Worm (Caenorhabditis elegans) whole organism, mixed stage, embryonic: Measurements from ENCODE around the gene Y51A2B.2.

Experiments
- M03D4.4 ChIP-seq: sonication (generic microtip); optimal IDR thresholded peaks from 2 replicates; lab custom pipeline; 2017; ENCODE audit warnings: mild to moderate bottlenecking, missing genetic modification characterization, missing compliant biosample characterization
- bed-3 ChIP-seq: fragments of 200-800 bp; sonication (Bioruptor generic); optimal IDR thresholded peaks from 3 replicates; lab custom pipeline; 2018; ENCODE audit warnings: mild to moderate bottlenecking, missing genetic modification characterization, moderate library complexity, missing compliant biosample characterization
- blmp-1 ChIP-seq: fragments of 150-350 bp; optimal IDR thresholded peaks from 2 replicates; lab custom pipeline; 2014; ENCODE audit warnings: missing biosample characterization, missing genetic modification characterization
- ceh-39 ChIP-seq: fragments of 150-350 bp; optimal IDR thresholded peaks from 2 replicates; lab custom pipeline; 2014; ENCODE audit warnings: missing biosample characterization, missing genetic modification characterization
- ceh-43 ChIP-seq: fragments of 200-800 bp; sonication (Bioruptor generic); optimal IDR thresholded peaks from 2 replicates; lab custom pipeline; 2018; ENCODE audit warnings: mild to moderate bottlenecking, missing genetic modification characterization, moderate library complexity, missing compliant biosample characterization
- ceh-83 ChIP-seq: fragments of 200-800 bp; sonication (Bioruptor generic); optimal IDR thresholded peaks from 2 replicates; lab custom pipeline; 2018; ENCODE audit warnings: mild to moderate bottlenecking, missing genetic modification characterization, missing compliant biosample characterization
- ces-1 ChIP-seq: fragments of 150-350 bp; optimal IDR thresholded peaks from 2 replicates; lab custom pipeline; 2014; ENCODE audit warnings: missing biosample characterization, missing genetic modification reagents, missing genetic modification characterization
- cnd-1 ChIP-seq: fragments of 200-800 bp; sonication (Bioruptor generic); optimal IDR thresholded peaks from 2 replicates; lab custom pipeline; 2018; ENCODE audit warnings: mild to moderate bottlenecking, missing genetic modification characterization, missing compliant biosample characterization
- elt-1 ChIP-seq: sonication (generic microtip); optimal IDR thresholded peaks from 2 replicates; lab custom pipeline; 2017; ENCODE audit warnings: missing genetic modification characterization, mild to moderate bottlenecking, missing compliant biosample characterization, antibody characterized with exemption, moderate library complexity, borderline replicate concordance; ENCODE audit not compliant: insufficient read depth
- elt-3 ChIP-seq: fragments of 150-350 bp; optimal IDR thresholded peaks from 2 replicates; lab custom pipeline; 2014; ENCODE audit warnings: missing biosample characterization, missing genetic modification characterization
- flh-1 ChIP-seq: fragments of 200-800 bp; sonication (Bioruptor generic); optimal IDR thresholded peaks from 2 replicates; lab custom pipeline; 2018; ENCODE audit warnings: mild to moderate bottlenecking, missing genetic modification characterization, moderate library complexity, missing compliant biosample characterization
- hlh-1 ChIP-seq: fragments of 150-350 bp; optimal IDR thresholded peaks from 2 replicates; lab custom pipeline; 2014; ENCODE audit warnings: missing biosample characterization, missing genetic modification reagents, missing genetic modification characterization
- lin-32 ChIP-seq: fragments of 200-800 bp; sonication (Bioruptor generic); optimal IDR thresholded peaks from 2 replicates; lab custom pipeline; 2018; ENCODE audit warnings: mild to moderate bottlenecking, missing genetic modification characterization, missing compliant biosample characterization
- lsy-2 ChIP-seq: fragments of 150-350 bp; optimal IDR thresholded peaks from 2 replicates; lab custom pipeline; 2014; ENCODE audit warnings: missing biosample characterization, missing genetic modification characterization
- mab-5 ChIP-seq: fragments of 150-350 bp; optimal IDR thresholded peaks from 2 replicates; lab custom pipeline; 2014; ENCODE audit warnings: missing biosample characterization, missing genetic modification characterization
- mep-1 ChIP-seq: fragments of 150-350 bp; optimal IDR thresholded peaks from 2 replicates; lab custom pipeline; 2017; ENCODE audit warnings: missing biosample characterization, missing genetic modification reagents, missing genetic modification characterization, inconsistent platforms
- mls-2 ChIP-seq: sonication (generic microtip); optimal IDR thresholded peaks from 2 replicates; lab custom pipeline; 2016; ENCODE audit warnings: mild to moderate bottlenecking, missing genetic modification characterization, moderate library complexity, missing compliant biosample characterization
- nhr-12 ChIP-seq: fragments of 150-350 bp; optimal IDR thresholded peaks from 2 replicates; lab custom pipeline; 2014; ENCODE audit warnings: missing biosample characterization, missing genetic modification characterization
- nhr-237 ChIP-seq: fragments of 150-350 bp; optimal IDR thresholded peaks from 2 replicates; lab custom pipeline; 2014; ENCODE audit warnings: missing biosample characterization, missing genetic modification characterization
- nhr-28 ChIP-seq: fragments of 150-350 bp; optimal IDR thresholded peaks from 2 replicates; lab custom pipeline; 2014; ENCODE audit warnings: missing biosample characterization, missing genetic modification characterization
- pha-4 ChIP-seq: fragments of 150-350 bp; optimal IDR thresholded peaks from 2 replicates; lab custom pipeline; 2018; ENCODE audit warnings: missing biosample characterization, missing genetic modification reagents, missing genetic modification characterization
- sem-2 ChIP-seq: fragments of 200-800 bp; sonication (Bioruptor generic); optimal IDR thresholded peaks from 2 replicates; lab custom pipeline; 2018; ENCODE audit warnings: mild to moderate bottlenecking, missing genetic modification characterization, missing compliant biosample characterization
- sptf-1 ChIP-seq: sonication (generic microtip); optimal IDR thresholded peaks from 2 replicates; lab custom pipeline; 2017; ENCODE audit warnings: mild to moderate bottlenecking, missing genetic modification characterization, moderate library complexity, missing compliant biosample characterization
- tbx-8 ChIP-seq: fragments of 200-800 bp; sonication (Bioruptor generic); optimal IDR thresholded peaks from 2 replicates; lab custom pipeline; 2018; ENCODE audit warnings: mild to moderate bottlenecking, missing genetic modification characterization, moderate library complexity, missing compliant biosample characterization
- unc-120 ChIP-seq: sonication (generic microtip); optimal IDR thresholded peaks from 2 replicates; lab custom pipeline; 2017; ENCODE audit warnings: missing genetic modification characterization, missing compliant biosample characterization; ENCODE audit not compliant: poor library complexity, severe bottlenecking
- unc-39 ChIP-seq: fragments of 150-350 bp; optimal IDR thresholded peaks from 2 replicates; lab custom pipeline; 2014; ENCODE audit warnings: missing biosample characterization, missing genetic modification characterization
- zip-8 ChIP-seq: fragments of 150-350 bp; optimal IDR thresholded peaks from 2 replicates; lab custom pipeline; 2014; ENCODE audit warnings: missing biosample characterization, missing genetic modification characterization
- ztf-11 ChIP-seq: fragments of 150-350 bp; optimal IDR thresholded peaks from 2 replicates; lab custom pipeline; 2014; ENCODE audit warnings: missing biosample characterization, missing genetic modification characterization

The Y51A2B.2 gene

DNA sequence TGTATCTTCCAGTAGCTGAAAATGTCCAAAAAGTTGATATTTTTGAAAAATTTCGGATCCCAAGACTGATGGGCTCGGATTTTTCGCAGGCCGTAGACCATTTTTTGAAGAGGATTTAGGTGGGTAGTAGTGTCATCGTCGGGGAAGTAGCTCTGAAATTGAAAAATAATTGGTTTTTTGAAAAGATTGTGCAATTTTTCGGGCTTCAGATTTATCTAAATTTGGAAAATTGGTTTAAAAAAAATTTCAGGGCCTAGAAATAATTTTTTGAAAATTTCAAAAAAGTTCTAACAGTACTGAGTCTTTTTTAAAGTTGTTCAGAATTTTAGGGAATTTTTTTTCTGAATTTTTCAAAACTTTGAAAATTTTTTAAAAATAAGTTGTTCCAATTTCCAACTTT is 8.3 kb downstream of the Y51A2B.2 start, which contains the start of gene nhr-288:
nhr-288 (minus strand) TSS at position 101 of the 400 bp plus-strand sequence.
- TF ChIP-seq nhr-12 (no peak), mls-2 (tag; lab: Kevin White, UChicago) (no peak), mab-5 (tag; lab: Kevin White, UChicago) (no peak), ceh-83 (no peak), cnd-1 (tag; lab: Kevin White, UChicago) (no peak), M03D4.4 (tag; lab: Kevin White, UChicago) (no peak), tbx-8 (GFP tag; lab: Kevin White, UChicago) (no peak), unc-39 (tag; lab: Kevin White, UChicago) (no peak), ceh-39 (tag; lab: Kevin White, UChicago) (no peak), lin-32 (GFP tag; lab: Kevin White, UChicago) (no peak)
- TF ChIP-seq, all 35 proteins: peak for 0

DNA sequence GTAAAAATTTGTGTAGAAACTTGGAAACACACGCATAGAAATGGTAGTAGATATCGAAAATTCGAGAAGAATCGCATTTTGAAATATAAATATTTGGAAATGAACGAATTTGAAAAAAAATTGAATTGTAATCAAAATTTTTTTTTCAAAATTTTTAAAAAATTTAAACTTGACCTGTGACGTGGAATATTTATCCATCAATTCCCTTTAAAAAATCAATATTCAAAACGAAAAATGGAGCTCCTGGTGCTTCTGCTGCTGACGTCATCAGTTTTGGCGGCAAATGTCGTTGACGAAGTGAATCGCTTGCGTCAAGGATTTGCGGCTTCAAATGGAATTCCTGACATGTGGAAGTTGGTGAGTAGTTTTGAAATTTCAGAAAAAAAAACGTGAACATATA is 14.8 kb downstream of the Y51A2B.2 start, which contains the start of the genes Y51A2B.4 and Y51A2B.5:
Y51A2B.4 (minus strand) TSS at position 101 of the 400 bp plus-strand sequence.
Y51A2B.5 (plus strand) TSS at position 232 of the 400 bp plus-strand sequence.
- TF ChIP-seq unc-120 (tag; lab: Kevin White, UChicago) (no peak), ceh-83 (no peak), ceh-43 (GFP tag; lab: Kevin White, UChicago) (no peak), pha-4 (tag; lab: Kevin White, UChicago) (no peak), nhr-28 (tag; lab: Kevin White, UChicago) (no peak), tbx-8 (GFP tag; lab: Kevin White, UChicago) (no peak), lin-32 (GFP tag; lab: Kevin White, UChicago) (no peak)

DNA sequence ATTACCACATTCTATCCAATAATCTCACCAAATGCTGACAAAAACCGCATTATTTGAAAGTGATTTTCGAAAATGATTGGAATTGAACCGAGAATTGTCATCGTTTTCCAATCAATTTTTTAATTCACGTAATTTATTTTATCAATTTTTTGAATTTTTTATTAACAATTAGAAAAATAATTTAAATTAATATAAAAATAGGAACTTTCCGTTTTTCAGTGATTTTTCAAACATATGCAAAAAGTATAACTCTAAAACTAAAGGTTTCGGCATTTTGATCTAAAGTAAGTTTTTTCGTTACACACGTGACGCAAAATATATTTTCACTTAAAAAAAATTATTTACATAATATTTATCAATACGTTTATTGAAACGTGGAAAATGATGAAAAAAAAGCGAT is 19.9 kb downstream of the Y51A2B.2 start, which contains the start of gene Y51A2B.6:
Y51A2B.6 (minus strand) TSS at position 101 of the 400 bp plus-strand sequence.
- TF ChIP-seq ces-1 (GFP tag; lab: Kevin White, UChicago) (no peak), pha-4 (tag; lab: Kevin White, UChicago) (no peak)

DNA sequence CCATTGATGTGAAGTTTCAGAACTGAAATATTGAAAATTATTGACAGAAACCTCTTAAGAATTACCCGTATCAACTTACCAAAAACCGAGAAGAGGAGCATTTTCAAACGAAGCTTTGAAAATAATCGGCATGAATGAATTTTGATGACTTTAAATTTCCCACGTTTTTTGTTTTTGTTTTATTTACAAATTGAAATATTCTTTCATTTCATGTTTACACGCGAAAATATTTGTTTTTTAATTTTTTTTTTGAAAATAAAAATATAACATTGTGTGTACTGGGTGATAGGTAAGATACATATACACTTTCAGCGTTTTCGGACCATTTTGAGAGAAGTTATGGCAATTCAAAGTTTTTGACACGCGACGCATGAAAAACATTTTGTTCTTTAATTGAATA is 21.4 kb downstream of the Y51A2B.2 start, which contains the start of gene Y51A2B.9:
Y51A2B.9 (minus strand) TSS at position 101 of the 400 bp plus-strand sequence.
- TF ChIP-seq elt-3 (tag; lab: Kevin White, UChicago) (no peak), blmp-1 (tag; lab: Kevin White, UChicago) (no peak), sem-2 (GFP tag; lab: Kevin White, UChicago) (no peak), hlh-1 (no peak), mls-2 (tag; lab: Kevin White, UChicago) (no peak), sptf-1 (tag; lab: Kevin White, UChicago) (no peak), mab-5 (tag; lab: Kevin White, UChicago) (no peak), flh-1 (GFP tag; lab: Kevin White, UChicago) (no peak)

DNA sequence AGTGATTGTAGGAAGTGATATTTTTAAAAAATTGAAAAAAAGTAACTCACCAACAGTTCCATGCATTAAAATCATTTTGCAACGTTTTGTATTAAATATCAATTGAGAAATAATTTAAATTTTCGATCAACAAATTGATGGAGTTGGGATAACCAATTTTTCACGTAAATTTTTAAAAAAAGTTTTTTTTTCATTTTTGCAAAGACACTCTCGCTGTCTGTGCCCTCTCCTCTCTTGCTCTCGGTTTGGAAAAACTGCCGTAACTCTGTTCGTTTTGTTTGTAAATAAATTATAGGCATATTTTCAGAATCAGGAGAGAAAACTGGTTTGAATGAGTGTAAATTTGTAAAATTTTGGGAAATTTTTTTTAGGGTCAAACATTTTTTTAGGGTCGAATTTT is 23.5 kb downstream of the Y51A2B.2 start, which contains the start of gene Y51A2B.16:
Y51A2B.16 (minus strand) TSS at position 101 of the 400 bp plus-strand sequence.
- TF ChIP-seq elt-1 (tag; lab: Kevin White, UChicago) (no peak), mep-1 (no peak), sem-2 (GFP tag; lab: Kevin White, UChicago) (no peak), nhr-28 (tag; lab: Kevin White, UChicago) (no peak), ceh-39 (tag; lab: Kevin White, UChicago) (no peak), zip-8 (tag; lab: Kevin White, UChicago) (no peak), hlh-1 (no peak), unc-120 (tag; lab: Kevin White, UChicago) (no peak), ztf-11 (tag; lab: Kevin White, UChicago) (no peak), unc-39 (tag; lab: Kevin White, UChicago) (no peak), nhr-237 (no peak)
- TF ChIP-seq, all 35 proteins: peak for 0

DNA sequence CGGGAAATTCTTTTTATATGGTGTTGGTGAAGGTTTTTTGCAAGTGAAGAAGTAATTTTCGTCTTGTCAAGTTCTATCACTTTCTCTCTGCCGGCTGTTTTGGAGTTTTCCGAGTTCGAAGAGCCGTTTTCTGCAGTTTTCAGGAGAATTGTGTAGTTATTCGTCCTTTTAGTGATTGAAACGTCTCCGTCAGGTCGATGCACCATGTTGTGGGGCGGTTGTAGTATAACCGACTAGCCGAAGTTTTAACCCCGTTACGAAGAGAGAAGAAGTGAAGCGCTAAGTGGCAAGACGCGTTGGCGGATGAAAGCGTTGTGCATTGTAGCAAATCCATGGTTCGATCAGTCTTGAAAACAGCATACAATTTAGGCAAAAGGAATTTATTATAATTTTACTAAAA is 28.4 kb downstream of the Y51A2B.2 start:
- TF ChIP-seq unc-39 (tag; lab: Kevin White, UChicago): no peak
- TF ChIP-seq lsy-2: no peak
- TF ChIP-seq ceh-43 (GFP tag; lab: Kevin White, UChicago): no peak
- no peak for TF ChIP-seq nhr-237
- no peak for TF ChIP-seq tbx-8 (GFP tag; lab: Kevin White, UChicago)
- TF ChIP-seq ceh-39 (tag; lab: Kevin White, UChicago): no peak
- no peak for TF ChIP-seq flh-1 (GFP tag; lab: Kevin White, UChicago)
- TF ChIP-seq mab-5 (tag; lab: Kevin White, UChicago): no peak
- TF ChIP-seq bed-3 (GFP tag; lab: Kevin White, UChicago): no peak
- TF ChIP-seq unc-120 (tag; lab: Kevin White, UChicago): no peak
- no peak for TF ChIP-seq sptf-1 (tag; lab: Kevin White, UChicago)
- TF ChIP-seq, all 35 proteins: peak for 0
